Worm (Caenorhabditis elegans) whole organism, L2 larva: ENCODE measurements around the gene str-39.

ENCODE experiments used
- C34F6.9 ChIP-seq: fragments of 150-350 bp; optimal IDR thresholded peaks from 2 replicates; lab custom pipeline; 2014; ENCODE audit warnings: missing biosample characterization, missing genetic modification characterization
- F13H6.1 ChIP-seq: sonication (generic microtip); optimal IDR thresholded peaks from 2 replicates; lab custom pipeline; 2016; ENCODE audit warnings: missing genetic modification characterization, missing compliant biosample characterization
- R02D3.7 ChIP-seq: fragments of 150-350 bp; optimal IDR thresholded peaks from 2 replicates; lab custom pipeline; 2014; ENCODE audit warnings: missing biosample characterization, missing genetic modification characterization
- Y55F3AM.14 ChIP-seq: fragments of 200-800 bp; sonication (Bioruptor generic); optimal IDR thresholded peaks from 2 replicates; lab custom pipeline; 2018; ENCODE audit warnings: mild to moderate bottlenecking, missing genetic modification characterization, missing compliant biosample characterization
- alr-1 ChIP-seq: fragments of 150-350 bp; optimal IDR thresholded peaks from 2 replicates; lab custom pipeline; 2014; ENCODE audit warnings: missing biosample characterization, missing genetic modification characterization
- ama-1 ChIP-seq: fragments of 150-350 bp; optimal IDR thresholded peaks from 2 replicates; lab custom pipeline; 2018; ENCODE audit warnings: inconsistent platforms
- ceh-82 ChIP-seq: fragments of 150-350 bp; optimal IDR thresholded peaks from 2 replicates; lab custom pipeline; 2014; ENCODE audit warnings: missing biosample characterization, missing genetic modification characterization
- crh-2 ChIP-seq: sonication (generic microtip); optimal IDR thresholded peaks from 2 replicates; lab custom pipeline; 2017; ENCODE audit warnings: missing biosample characterization, missing genetic modification characterization
- elt-1 ChIP-seq: fragments of 150-350 bp; optimal IDR thresholded peaks from 2 replicates; lab custom pipeline; 2014; ENCODE audit warnings: missing biosample characterization, missing genetic modification characterization
- elt-3 ChIP-seq: sonication (generic microtip); optimal IDR thresholded peaks from 2 replicates; lab custom pipeline; 2017; ENCODE audit warnings: missing biosample characterization, missing genetic modification characterization
- fos-1 ChIP-seq: fragments of 150-350 bp; optimal IDR thresholded peaks from 2 replicates; lab custom pipeline; 2014; ENCODE audit warnings: missing biosample characterization, missing genetic modification characterization
- gmeb-1 ChIP-seq: fragments of 150-350 bp; optimal IDR thresholded peaks from 2 replicates; lab custom pipeline; 2014; ENCODE audit warnings: missing biosample characterization, missing genetic modification characterization
- lin-13 ChIP-seq: fragments of 150-350 bp; optimal IDR thresholded peaks from 2 replicates; lab custom pipeline; 2014; ENCODE audit warnings: missing biosample characterization, missing genetic modification reagents, missing genetic modification characterization
- lin-39 ChIP-seq: fragments of 150-350 bp; optimal IDR thresholded peaks from 2 replicates; lab custom pipeline; 2014; ENCODE audit warnings: missing biosample characterization, missing genetic modification reagents, missing genetic modification characterization
- mab-5 ChIP-seq: fragments of 150-350 bp; optimal IDR thresholded peaks from 2 replicates; lab custom pipeline; 2014; ENCODE audit warnings: missing biosample characterization, missing genetic modification characterization
- mbf-1 ChIP-seq: sonication (generic microtip); optimal IDR thresholded peaks from 2 replicates; lab custom pipeline; 2017; ENCODE audit warnings: missing biosample characterization, missing genetic modification characterization
- mdl-1 ChIP-seq, 2 experiments: fragments of 150-350 bp in 1 of 2; sonication (generic microtip) in 1 of 2; optimal IDR thresholded peaks; 2 replicates each; lab custom pipeline; 2017; ENCODE audit warnings: missing biosample characterization in 2 of 2, missing genetic modification characterization in 2 of 2
- nhr-10 ChIP-seq: sonication (generic microtip); optimal IDR thresholded peaks from 2 replicates; lab custom pipeline; 2017; ENCODE audit warnings: missing biosample characterization, missing genetic modification characterization
- nhr-11 ChIP-seq: fragments of 150-350 bp; optimal IDR thresholded peaks from 2 replicates; lab custom pipeline; 2014; ENCODE audit warnings: missing biosample characterization, missing genetic modification characterization
- nhr-12 ChIP-seq: fragments of 150-350 bp; optimal IDR thresholded peaks from 2 replicates; lab custom pipeline; 2014; ENCODE audit warnings: missing biosample characterization, missing genetic modification characterization
- nhr-21 ChIP-seq: fragments of 150-350 bp; optimal IDR thresholded peaks from 2 replicates; lab custom pipeline; 2014; ENCODE audit warnings: missing biosample characterization, missing genetic modification characterization
- nhr-23 ChIP-seq: fragments of 150-350 bp; optimal IDR thresholded peaks from 2 replicates; lab custom pipeline; 2014; ENCODE audit warnings: missing biosample characterization, missing genetic modification reagents, missing genetic modification characterization
- nhr-237 ChIP-seq: fragments of 150-350 bp; optimal IDR thresholded peaks from 2 replicates; lab custom pipeline; 2014; ENCODE audit warnings: missing biosample characterization, missing genetic modification characterization
- nhr-25 ChIP-seq: fragments of 150-350 bp; sonication (generic microtip); optimal IDR thresholded peaks from 3 replicates; lab custom pipeline; 2014; ENCODE audit warnings: missing biosample characterization, missing genetic modification characterization
- nhr-6 ChIP-seq: fragments of 150-350 bp; optimal IDR thresholded peaks from 2 replicates; lab custom pipeline; 2014; ENCODE audit warnings: missing biosample characterization, missing genetic modification characterization
- nhr-77 ChIP-seq: fragments of 150-350 bp; optimal IDR thresholded peaks from 2 replicates; lab custom pipeline; 2014; ENCODE audit warnings: missing biosample characterization, missing genetic modification characterization
- peb-1 ChIP-seq: fragments of 150-350 bp; optimal IDR thresholded peaks from 2 replicates; lab custom pipeline; 2014; ENCODE audit warnings: missing biosample characterization, missing genetic modification characterization
- skn-1 ChIP-seq: sonication (generic microtip); optimal IDR thresholded peaks from 2 replicates; lab custom pipeline; 2017; ENCODE audit warnings: missing biosample characterization, missing genetic modification characterization
- sma-3 ChIP-seq: sonication (generic microtip); optimal IDR thresholded peaks from 2 replicates; lab custom pipeline; 2016; ENCODE audit warnings: missing genetic modification reagents, missing genetic modification characterization, missing compliant biosample characterization
- unc-62 ChIP-seq: fragments of 150-350 bp; optimal IDR thresholded peaks from 2 replicates; lab custom pipeline; 2014; ENCODE audit warnings: missing biosample characterization, missing genetic modification reagents, missing genetic modification characterization
- zag-1 ChIP-seq: fragments of 150-350 bp; optimal IDR thresholded peaks from 2 replicates; lab custom pipeline; 2014; ENCODE audit warnings: missing biosample characterization, missing genetic modification characterization
- ztf-11 ChIP-seq: sonication (generic microtip); optimal IDR thresholded peaks from 2 replicates; lab custom pipeline; 2017; ENCODE audit warnings: missing biosample characterization, missing genetic modification characterization

Gene str-39

ce11 chrV:2912901-2913300 lies 33.2 kb upstream of the str-39 start, which contains the start of gene C31B8.9:
Gene C31B8.9, minus strand, starts transcription at chrV:2913001.
- TF ChIP-seq mbf-1 (tag; lab: Kevin White, UChicago), result no peak
- no peak for TF ChIP-seq C34F6.9 (tag; lab: Kevin White, UChicago)
- no peak for TF ChIP-seq gmeb-1 (tag; lab: Kevin White, UChicago)
- no peak for TF ChIP-seq sma-3
- no peak for TF ChIP-seq alr-1 (tag; lab: Kevin White, UChicago)
- TF ChIP-seq zag-1 (tag; lab: Kevin White, UChicago), result no peak
- TF ChIP-seq Y55F3AM.14 (GFP tag; lab: Kevin White, UChicago), result no peak
- TF ChIP-seq elt-3 (tag; lab: Kevin White, UChicago), result no peak
- no peak for TF ChIP-seq skn-1
- no peak for TF ChIP-seq crh-2 (tag; lab: Kevin White, UChicago)
- no peak for TF ChIP-seq ceh-82
- TF ChIP-seq nhr-21 (tag; lab: Kevin White, UChicago), result no peak
- no peak for TF ChIP-seq mab-5 (tag; lab: Kevin White, UChicago)
- TF ChIP-seq nhr-23, result no peak
- no peak for TF ChIP-seq F13H6.1 (tag; lab: Kevin White, UChicago)

ce11 chrV:2909525-2909924 lies 29.8 kb upstream of the str-39 start, which contains the start of gene zmp-3:
Gene zmp-3, minus strand, starts transcription at chrV:2909625.
- TF ChIP-seq sma-3, result no peak
- TF ChIP-seq nhr-12 (tag; lab: Kevin White, UChicago), result no peak
- TF ChIP-seq nhr-25 (tag; lab: Kevin White, UChicago), result no peak
- TF ChIP-seq zag-1 (tag; lab: Kevin White, UChicago), result no peak
- no peak for TF ChIP-seq Y55F3AM.14 (GFP tag; lab: Kevin White, UChicago)

- no peak for TF ChIP-seq nhr-237
- TF ChIP-seq mdl-1 (tag; optimal IDR thresholded peaks at IDR 0.05; lab: Kevin White, UChicago), result no peak
- no peak for TF ChIP-seq R02D3.7 (tag; lab: Kevin White, UChicago)
- no peak for TF ChIP-seq gmeb-1 (tag; lab: Kevin White, UChicago)
Measured at ce11 chrV:2903227-2903626, 23.5 kb upstream of the str-39 start, which contains the start of gene C31B8.7. Gene C31B8.7, minus strand, starts transcription at chrV:2903327.

- TF ChIP-seq lin-39 (tag; lab: Kevin White, UChicago) (no peak), Y55F3AM.14 (GFP tag; lab: Kevin White, UChicago) (no peak), mab-5 (tag; lab: Kevin White, UChicago) (no peak), sma-3 (no peak), nhr-23 (no peak)
Measured at ce11 chrV:2899867-2900266, 20.2 kb upstream of the str-39 start, which contains the start of gene str-46. Gene str-46, minus strand, starts transcription at chrV:2899967.

ce11 chrV:2896198-2896660 lies 16.5 kb upstream of the str-39 start, which contains the start of gene pals-32:
Gene pals-32, plus strand, starts transcription at chrV:2896610.
- TF ChIP-seq lin-13 (GFP tag; lab: Kevin White, UChicago) (no peak), fos-1 (tag; lab: Kevin White, UChicago) (peak; percentile 57)

ce11 chrV:2892976-2893375 lies 13.3 kb upstream of the str-39 start, which contains the start of gene srh-127:
Gene srh-127, plus strand, starts transcription at chrV:2893276.
- TF ChIP-seq nhr-77 (tag; lab: Kevin White, UChicago) (no peak), elt-1 (no peak), nhr-11 (tag; lab: Kevin White, UChicago) (no peak), nhr-6 (tag; lab: Kevin White, UChicago) (no peak), ztf-11 (tag; lab: Kevin White, UChicago) (no peak), nhr-25 (tag; lab: Kevin White, UChicago) (no peak), nhr-10 (tag; lab: Kevin White, UChicago) (no peak), fos-1 (tag; lab: Kevin White, UChicago) (no peak), unc-62 (GFP tag; lab: Kevin White, UChicago) (no peak), zag-1 (tag; lab: Kevin White, UChicago) (no peak), alr-1 (tag; lab: Kevin White, UChicago) (no peak), mdl-1 (tag; optimal IDR thresholded peaks at IDR 0.05; lab: Kevin White, UChicago) (no peak), peb-1 (no peak), crh-2 (tag; lab: Kevin White, UChicago) (no peak), ama-1 (lab: Kevin White, UChicago) (no peak)
